Fruit fly (Drosophila melanogaster) whole organism, prepupa: Measurements from ENCODE around the gene CG42537.
A peak's percentile ranks its signal among the peaks of the same experiment; 100 is the strongest.

ENCODE experiments used
- CG34406 ChIP-seq: fragments of 200-800 bp; sonication (Bioruptor generic); optimal IDR thresholded peaks from 3 replicates; lab custom pipeline; 2016; ENCODE audit warnings: missing biosample characterization, missing genetic modification characterization
- CG6854 ChIP-seq: fragments of 200-800 bp; sonication (Bioruptor generic); optimal IDR thresholded peaks from 2 replicates; lab custom pipeline; 2017; ENCODE audit warnings: missing biosample characterization, mild to moderate bottlenecking, missing genetic modification characterization
- Gug ChIP-seq: fragments of 200-800 bp; sonication (Bioruptor generic); IDR thresholded peaks from 2 replicates; pipeline ENCODE4 v1.3.6; 2022; ENCODE audit warnings: missing biosample characterization, missing genetic modification characterization
- cyc ChIP-seq: fragments of 200-800 bp; sonication (Bioruptor generic); optimal IDR thresholded peaks from 3 replicates; lab custom pipeline; 2016; ENCODE audit warnings: missing biosample characterization, missing genetic modification characterization
- svp ChIP-seq: fragments of 200-800 bp; sonication (Bioruptor generic); peaks from one replicate; lab custom pipeline; 2016; ENCODE audit warnings: missing biosample characterization, missing genetic modification characterization

dm6 chr3R:6373512-6374306, 3.9 kb upstream of the CG42537 start:
- no peak for TF ChIP-seq CG34406
- no peak for TF ChIP-seq svp (GFP tag; lab: Kevin White, UChicago)
- peak; percentile 4 for TF ChIP-seq CG6854 (GFP tag; lab: Kevin White, UChicago)
- peak; percentile 27 for TF ChIP-seq cyc (GFP tag; lab: Kevin White, UChicago)
- no peak for TF ChIP-seq Gug (GFP tag; lab: Robert Waterston, UW)
